Worm (Caenorhabditis elegans) whole organism, L3 larva: ENCODE data around the gene srw-99.

Experiments used
- ZK546.5 ChIP-seq: sonication (generic microtip); optimal IDR thresholded peaks from 2 replicates; lab custom pipeline; 2017; ENCODE audit warnings: missing biosample characterization, missing genetic modification characterization
- aly-2 ChIP-seq: fragments of 150-350 bp; optimal IDR thresholded peaks from 2 replicates; lab custom pipeline; 2014; ENCODE audit warnings: missing biosample characterization, missing genetic modification characterization
- elt-1 ChIP-seq: fragments of 150-350 bp; optimal IDR thresholded peaks from 2 replicates; lab custom pipeline; 2014; ENCODE audit warnings: missing biosample characterization, missing genetic modification characterization
- elt-2 ChIP-seq: sonication (generic microtip); optimal IDR thresholded peaks from 2 replicates; lab custom pipeline; 2016; ENCODE audit warnings: missing genetic modification reagents, mild to moderate bottlenecking, missing genetic modification characterization, missing compliant biosample characterization
- elt-3 ChIP-seq, 3 experiments: fragments of 150-350 bp in 1 of 3; sonication (generic microtip) in 2 of 3; optimal IDR thresholded peaks; 2 replicates in 2 of 3; 4 replicates in 1 of 3; lab custom pipeline; 2014 to 2017; ENCODE audit warnings: missing biosample characterization in 3 of 3, missing genetic modification characterization in 3 of 3
- eor-1 ChIP-seq, 2 experiments: fragments of 150-350 bp; optimal IDR thresholded peaks; 2 replicates each; lab custom pipeline; 2014 to 2018; ENCODE audit warnings: missing biosample characterization in 2 of 2, missing genetic modification characterization in 2 of 2
- fkh-10 ChIP-seq: sonication (generic microtip); optimal IDR thresholded peaks from 2 replicates; lab custom pipeline; 2017; ENCODE audit warnings: missing biosample characterization, missing genetic modification reagents, missing genetic modification characterization
- fkh-2 ChIP-seq: fragments of 150-350 bp; optimal IDR thresholded peaks from 2 replicates; lab custom pipeline; 2014; ENCODE audit warnings: missing biosample characterization, missing genetic modification reagents, missing genetic modification characterization
- fos-1 ChIP-seq: fragments of 150-350 bp; optimal IDR thresholded peaks from 2 replicates; lab custom pipeline; 2014; ENCODE audit warnings: missing biosample characterization, missing genetic modification characterization
- nfya-1 ChIP-seq: sonication (generic microtip); optimal IDR thresholded peaks from 2 replicates; lab custom pipeline; 2017; ENCODE audit warnings: missing genetic modification characterization, mild to moderate bottlenecking, missing compliant biosample characterization, antibody characterized with exemption, moderate library complexity; ENCODE audit not compliant: insufficient read depth
- nhr-11 ChIP-seq: fragments of 150-350 bp; optimal IDR thresholded peaks from 2 replicates; lab custom pipeline; 2014; ENCODE audit warnings: missing biosample characterization, missing genetic modification characterization
- nhr-23 ChIP-seq: fragments of 150-350 bp; optimal IDR thresholded peaks from 2 replicates; lab custom pipeline; 2014; ENCODE audit warnings: missing biosample characterization, missing genetic modification reagents, missing genetic modification characterization
- nhr-237 ChIP-seq: fragments of 150-350 bp; optimal IDR thresholded peaks from 2 replicates; lab custom pipeline; 2014; ENCODE audit warnings: missing biosample characterization, missing genetic modification characterization
- nhr-43 ChIP-seq: sonication (generic microtip); optimal IDR thresholded peaks from 2 replicates; lab custom pipeline; 2016; ENCODE audit warnings: mild to moderate bottlenecking, missing genetic modification characterization, missing compliant biosample characterization; ENCODE audit not compliant: poor library complexity, severe bottlenecking
- nhr-67 ChIP-seq: fragments of 150-350 bp; optimal IDR thresholded peaks from 2 replicates; lab custom pipeline; 2014; ENCODE audit warnings: missing biosample characterization, missing genetic modification characterization
- nhr-76 ChIP-seq: fragments of 150-350 bp; sonication (generic microtip); optimal IDR thresholded peaks from 5 replicates; lab custom pipeline; 2014; ENCODE audit warnings: missing biosample characterization, missing genetic modification characterization
- pha-4 ChIP-seq: fragments of 150-350 bp; optimal IDR thresholded peaks from 2 replicates; lab custom pipeline; 2014; ENCODE audit warnings: missing biosample characterization, missing genetic modification reagents, missing genetic modification characterization
- pqm-1 ChIP-seq: fragments of 150-350 bp; optimal IDR thresholded peaks from 2 replicates; lab custom pipeline; 2017; ENCODE audit warnings: missing biosample characterization, missing genetic modification characterization, inconsistent platforms
- sea-2 ChIP-seq: fragments of 150-350 bp; sonication (generic microtip); optimal IDR thresholded peaks from 4 replicates; lab custom pipeline; 2014; ENCODE audit warnings: missing biosample characterization, missing genetic modification reagents, missing genetic modification characterization
- snpc-4 ChIP-seq: fragments of 150-350 bp; optimal IDR thresholded peaks from 2 replicates; lab custom pipeline; 2014; ENCODE audit warnings: missing biosample characterization, missing genetic modification characterization
- unc-62 ChIP-seq: fragments of 150-350 bp; sonication (generic microtip); optimal IDR thresholded peaks from 4 replicates; lab custom pipeline; 2014; ENCODE audit warnings: missing biosample characterization, missing genetic modification reagents, missing genetic modification characterization

The srw-99 gene

ce11 chrV:1749053-1749452 lies 40.5 kb downstream of the srw-99 start, which contains the start of gene ZK697.8:
Gene ZK697.8 (minus strand): TSS chrV:1749153.
- TF ChIP-seq eor-1 (tag; optimal IDR thresholded peaks at IDR 0.05; lab: Kevin White, UChicago) (no peak), aly-2 (tag; lab: Kevin White, UChicago) (no peak), fos-1 (tag; lab: Kevin White, UChicago) (no peak)

DNA sequence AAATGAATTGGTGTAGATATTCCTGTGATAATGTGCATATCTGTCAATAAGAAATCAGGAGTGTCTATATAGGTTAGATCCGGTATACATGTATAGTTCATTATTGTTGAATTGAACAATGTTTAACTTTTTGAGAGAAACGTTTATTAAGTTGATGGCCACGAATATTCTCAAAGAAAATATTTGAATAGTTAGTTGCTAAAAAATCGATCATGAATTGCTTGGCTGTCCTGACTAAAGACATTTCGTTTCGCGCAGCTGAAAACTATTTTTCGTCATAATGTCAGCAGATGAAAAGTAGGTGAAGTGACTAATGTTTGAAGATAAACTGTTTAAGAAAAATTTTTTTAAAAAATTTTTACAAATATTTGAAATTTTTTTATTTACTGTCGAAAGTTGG lies 42.9 kb downstream of the srw-99 start, which contains the start of gene srh-199:
Gene srh-199, minus strand, starts transcription at position 101 of the 400 bp plus-strand sequence.
- TF ChIP-seq nhr-67 (tag; lab: Kevin White, UChicago) (no peak), elt-1 (no peak), nhr-43 (tag; lab: Kevin White, UChicago) (no peak), pha-4 (tag; lab: Kevin White, UChicago) (no peak), snpc-4 (tag; lab: Kevin White, UChicago) (no peak), nhr-76 (tag; lab: Kevin White, UChicago) (no peak), nhr-11 (tag; lab: Kevin White, UChicago) (no peak), fkh-10 (GFP tag; lab: Kevin White, UChicago) (no peak)

DNA sequence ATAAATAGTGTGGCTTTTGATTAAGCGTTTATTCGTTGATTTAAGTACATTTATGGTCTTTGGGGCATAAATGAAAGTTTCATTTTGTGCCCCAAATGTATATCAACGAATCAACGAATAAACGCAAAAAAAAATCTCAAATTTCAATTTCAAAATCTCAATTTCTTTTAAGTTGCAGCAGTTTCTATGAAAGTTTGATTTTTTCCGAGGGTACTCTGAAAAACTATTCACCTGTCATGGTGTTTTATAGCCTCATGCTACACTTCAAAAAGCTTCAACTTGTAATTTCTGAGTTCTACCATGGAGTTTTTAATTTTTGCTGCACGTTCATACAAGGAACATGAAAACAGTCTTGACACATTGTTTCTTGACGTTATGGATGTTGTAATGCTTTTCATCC lies 44.0 kb downstream of the srw-99 start, which contains the start of gene ZK697.1:
Gene ZK697.1, plus strand, starts transcription at position 301 of the 400 bp plus-strand sequence.
- TF ChIP-seq sea-2 (GFP tag; lab: Kevin White, UChicago) (no peak), aly-2 (tag; lab: Kevin White, UChicago) (no peak)

- no peak for TF ChIP-seq eor-1 (tag; optimal IDR thresholded peaks at IDR 0.05; lab: Kevin White, UChicago)
- TF ChIP-seq nhr-43 (tag; lab: Kevin White, UChicago) = no peak
- TF ChIP-seq nhr-23 (tag; lab: Kevin White, UChicago) = no peak
- TF ChIP-seq nfya-1 (tag; lab: Kevin White, UChicago) = no peak
- TF ChIP-seq unc-62 (GFP tag; lab: Kevin White, UChicago) = no peak
Observed at ce11 chrV:1755589-1755988, 47.0 kb downstream of the srw-99 start, which contains the start of gene ZK697.14. Gene ZK697.14 (minus strand): TSS chrV:1755689.

- TF ChIP-seq fkh-2 (tag; lab: Kevin White, UChicago) (no peak), elt-2 (tag; lab: Kevin White, UChicago) (peak; percentile 64), elt-3 (tag; optimal IDR thresholded peaks at IDR 0.05; lab: Kevin White, UChicago) (no peak), pqm-1 (tag; lab: Kevin White, UChicago) (peak; percentile 7), nhr-237 (no peak), aly-2 (tag; lab: Kevin White, UChicago) (no peak)
- TF ChIP-seq, all 47 proteins: peak for 2
Observed at ce11 chrV:1756099-1756498, 47.6 kb downstream of the srw-99 start.

DNA sequence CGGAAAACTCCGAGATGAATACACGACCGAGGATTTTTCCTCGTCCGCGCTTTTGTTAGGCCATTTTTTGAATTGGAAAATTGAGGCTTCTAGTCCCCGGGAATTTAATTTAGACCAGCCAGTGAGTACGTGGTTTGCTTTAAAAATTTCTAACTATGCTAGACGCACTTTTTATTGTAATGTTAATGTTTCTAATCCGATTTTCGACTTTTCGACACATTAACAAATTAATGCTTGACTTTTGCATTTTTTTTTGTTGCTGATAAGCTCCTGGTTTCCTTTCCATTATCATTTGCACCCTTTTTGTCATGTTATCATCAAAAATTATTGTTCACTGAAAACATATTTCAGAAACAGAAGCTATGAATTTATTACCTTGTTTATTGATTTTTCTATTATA lies 48.3 kb downstream of the srw-99 start, which contains the start of gene clec-204:
Gene clec-204, plus strand, starts transcription at position 301 of the 400 bp plus-strand sequence.
- TF ChIP-seq elt-2 (tag; lab: Kevin White, UChicago) (peak; percentile 45), ZK546.5 (no peak)
